Worm (Caenorhabditis elegans) whole organism, young adult: Measurements from ENCODE around the gene ZK899.5.

Source experiments
- B0035.1 ChIP-seq: sonication (generic microtip); optimal IDR thresholded peaks from 2 replicates; lab custom pipeline; 2016; ENCODE audit warnings: missing genetic modification characterization, mild to moderate bottlenecking, missing compliant biosample characterization, missing genotype, missing genetic modification reagents
- B0261.1 ChIP-seq: sonication (generic microtip); optimal IDR thresholded peaks from 2 replicates; lab custom pipeline; 2016; ENCODE audit warnings: mild to moderate bottlenecking, missing genetic modification characterization, moderate library complexity, missing compliant biosample characterization
- B0336.3 ChIP-seq: fragments of 200-800 bp; sonication (Bioruptor generic); IDR thresholded peaks from 2 replicates; pipeline ENCODE4 v1.3.6; 2022; ENCODE audit warnings: missing genetic modification characterization, missing compliant biosample characterization
- C17E4.6 ChIP-seq: fragments of 200-800 bp; sonication (Bioruptor generic); IDR thresholded peaks from 2 replicates; pipeline ENCODE4 v1.3.6; 2022; ENCODE audit warnings: missing genetic modification reagents, missing genetic modification characterization, missing compliant biosample characterization
- D2030.7 ChIP-seq: fragments of 200-800 bp; sonication (Bioruptor generic); IDR thresholded peaks from 2 replicates; pipeline ENCODE4 v1.3.6; 2022; ENCODE audit warnings: missing genetic modification reagents, missing genetic modification characterization, missing compliant biosample characterization
- F22D6.2 ChIP-seq: sonication (generic microtip); optimal IDR thresholded peaks from 2 replicates; lab custom pipeline; 2016; ENCODE audit warnings: mild to moderate bottlenecking, missing genetic modification characterization, missing compliant biosample characterization
- F23B12.7 ChIP-seq: sonication (generic microtip); optimal IDR thresholded peaks from 2 replicates; lab custom pipeline; 2017; ENCODE audit warnings: missing genetic modification characterization, mild to moderate bottlenecking, missing compliant biosample characterization, antibody characterized with exemption, moderate library complexity; ENCODE audit not compliant: insufficient read depth
- F37B4.10 ChIP-seq: fragments of 200-800 bp; sonication (Bioruptor generic); IDR thresholded peaks from 2 replicates; pipeline ENCODE4 v1.3.6; 2022; ENCODE audit warnings: missing genetic modification characterization, missing compliant biosample characterization
- F39B2.1 ChIP-seq: fragments of 200-800 bp; sonication (Bioruptor generic); IDR thresholded peaks from 2 replicates; pipeline ENCODE4 v1.3.6; 2022; ENCODE audit warnings: missing genetic modification reagents, missing genetic modification characterization, missing compliant biosample characterization
- F57A8.1 ChIP-seq: fragments of 200-800 bp; sonication (Bioruptor generic); optimal IDR thresholded peaks from 2 replicates; lab custom pipeline; 2018; ENCODE audit warnings: mild to moderate bottlenecking, missing genetic modification characterization, moderate library complexity, missing compliant biosample characterization
- K11D2.4 ChIP-seq: fragments of 200-800 bp; sonication (Bioruptor generic); IDR thresholded peaks from 2 replicates; pipeline ENCODE4 v1.3.6; 2022; ENCODE audit warnings: missing genetic modification reagents, missing genetic modification characterization, missing compliant biosample characterization
- T26A5.8 ChIP-seq: sonication (generic microtip); optimal IDR thresholded peaks from 2 replicates; lab custom pipeline; 2016; ENCODE audit warnings: missing genetic modification characterization, missing compliant biosample characterization
- Y53G8AR.9 ChIP-seq: fragments of 200-800 bp; sonication (Bioruptor generic); conservative IDR thresholded peaks from 2 replicates; pipeline ENCODE4 v1.3.6; 2022; ENCODE audit warnings: missing genetic modification reagents, missing genetic modification characterization, missing compliant biosample characterization
- ZK185.1 ChIP-seq: sonication (generic microtip); optimal IDR thresholded peaks from 2 replicates; lab custom pipeline; 2016; ENCODE audit warnings: mild to moderate bottlenecking, missing genetic modification characterization, missing compliant biosample characterization; ENCODE audit not compliant: poor library complexity, severe bottlenecking
- ama-1 ChIP-seq, 3 experiments: fragments of 150-350 bp in 1 of 3; sonication (generic microtip) in 2 of 3; optimal IDR thresholded peaks; 2 replicates each; lab custom pipeline; 2014 to 2018; ENCODE audit warnings: missing biosample characterization in 2 of 3, missing genetic modification characterization in 2 of 3, missing genetic modification reagents in 2 of 3
- athp-1 ChIP-seq: sonication (generic microtip); optimal IDR thresholded peaks from 2 replicates; lab custom pipeline; 2017; ENCODE audit warnings: mild to moderate bottlenecking, missing genetic modification characterization, missing compliant biosample characterization
- attf-3 ChIP-seq: fragments of 200-800 bp; sonication (Bioruptor generic); conservative IDR thresholded peaks from 2 replicates; pipeline ENCODE4 v1.3.6; 2022; ENCODE audit warnings: missing genetic modification reagents, missing genetic modification characterization, missing compliant biosample characterization
- attf-5 ChIP-seq: fragments of 200-800 bp; sonication (Bioruptor generic); optimal IDR thresholded peaks from 2 replicates; lab custom pipeline; 2018; ENCODE audit warnings: mild to moderate bottlenecking, missing genetic modification characterization, missing compliant biosample characterization
- attf-6 ChIP-seq: fragments of 200-800 bp; sonication (Bioruptor generic); IDR thresholded peaks from 2 replicates; pipeline ENCODE4 v1.3.6; 2022; ENCODE audit warnings: missing genetic modification reagents, missing genetic modification characterization, missing compliant biosample characterization
- ceh-58 ChIP-seq: fragments of 200-800 bp; sonication (Bioruptor generic); IDR thresholded peaks from 2 replicates; pipeline ENCODE4 v1.3.6; 2022; ENCODE audit warnings: missing genetic modification characterization, missing compliant biosample characterization
- die-1 ChIP-seq: sonication (generic microtip); optimal IDR thresholded peaks from 2 replicates; lab custom pipeline; 2016; ENCODE audit warnings: missing genotype, mild to moderate bottlenecking, missing genetic modification characterization, missing compliant biosample characterization
- dpff-1 ChIP-seq: sonication (generic microtip); optimal IDR thresholded peaks from 2 replicates; lab custom pipeline; 2017; ENCODE audit warnings: mild to moderate bottlenecking, missing genetic modification characterization, missing compliant biosample characterization
- efl-1 ChIP-seq: fragments of 150-350 bp; optimal IDR thresholded peaks from 2 replicates; lab custom pipeline; 2014; ENCODE audit warnings: missing biosample characterization, missing genetic modification reagents, missing genetic modification characterization
- egl-18 ChIP-seq: fragments of 200-800 bp; sonication (Bioruptor generic); IDR thresholded peaks from 2 replicates; pipeline ENCODE4 v1.3.6; 2022; ENCODE audit warnings: missing genetic modification reagents, missing genetic modification characterization, missing compliant biosample characterization
- egl-44 ChIP-seq: fragments of 200-800 bp; sonication (Bioruptor generic); IDR thresholded peaks from 2 replicates; pipeline ENCODE4 v1.3.6; 2022; ENCODE audit warnings: missing genetic modification reagents, missing genetic modification characterization, missing compliant biosample characterization
- him-1 ChIP-seq: sonication (generic microtip); optimal IDR thresholded peaks from 2 replicates; lab custom pipeline; 2016; ENCODE audit warnings: missing genotype, missing genetic modification reagents, missing genetic modification characterization, missing compliant biosample characterization
- hmg-1.2 ChIP-seq: fragments of 200-800 bp; sonication (Bioruptor generic); IDR thresholded peaks from 2 replicates; pipeline ENCODE4 v1.3.6; 2022; ENCODE audit warnings: missing genetic modification reagents, missing genetic modification characterization, missing compliant biosample characterization
- hmg-20 ChIP-seq: fragments of 200-800 bp; sonication (Bioruptor generic); IDR thresholded peaks from 2 replicates; pipeline ENCODE4 v1.3.6; 2022; ENCODE audit warnings: missing genetic modification reagents, missing genetic modification characterization, missing compliant biosample characterization
- hsf-1 ChIP-seq: fragments of 200-800 bp; sonication (Bioruptor generic); IDR thresholded peaks from 2 replicates; pipeline ENCODE4 v1.3.6; 2022; ENCODE audit warnings: missing genetic modification reagents, missing genetic modification characterization, missing compliant biosample characterization
- madf-6 ChIP-seq: fragments of 200-800 bp; sonication (Bioruptor generic); IDR thresholded peaks from 2 replicates; pipeline ENCODE4 v1.3.6; 2022; ENCODE audit warnings: missing genetic modification reagents, missing genetic modification characterization, missing compliant biosample characterization
- mcd-1 ChIP-seq: fragments of 200-800 bp; sonication (Bioruptor generic); IDR thresholded peaks from 2 replicates; pipeline ENCODE4 v1.3.6; 2022; ENCODE audit warnings: missing genetic modification reagents, missing genetic modification characterization, missing compliant biosample characterization
- mel-28 ChIP-seq: sonication (generic microtip); optimal IDR thresholded peaks from 2 replicates; lab custom pipeline; 2016; ENCODE audit warnings: borderline replicate concordance, mild to moderate bottlenecking, missing genetic modification characterization, missing compliant biosample characterization
- mxl-1 ChIP-seq: sonication (generic microtip); optimal IDR thresholded peaks from 2 replicates; lab custom pipeline; 2016; ENCODE audit warnings: missing genetic modification characterization, missing compliant biosample characterization
- pha-4 ChIP-seq: fragments of 150-350 bp; sonication (generic microtip); optimal IDR thresholded peaks from 2 replicates; lab custom pipeline; 2014; ENCODE audit warnings: missing biosample characterization, missing genetic modification reagents, missing genetic modification characterization
- zfh-2 ChIP-seq: fragments of 200-800 bp; sonication (Bioruptor generic); conservative IDR thresholded peaks from 2 replicates; pipeline ENCODE4 v1.3.6; 2022; ENCODE audit warnings: missing genetic modification reagents, missing genetic modification characterization, missing compliant biosample characterization
- ztf-25 ChIP-seq: fragments of 200-800 bp; sonication (Bioruptor generic); IDR thresholded peaks from 2 replicates; pipeline ENCODE4 v1.3.6; 2022; ENCODE audit warnings: missing genetic modification reagents, missing genetic modification characterization, missing compliant biosample characterization
- ztf-6 ChIP-seq: fragments of 200-800 bp; sonication (Bioruptor generic); IDR thresholded peaks from 2 replicates; pipeline ENCODE4 v1.3.6; 2022; ENCODE audit warnings: missing genetic modification reagents, missing genetic modification characterization, missing compliant biosample characterization

ZK899.5 gene

ce11 chrX:9483754-9484153 lies 23.0 kb upstream of the ZK899.5 start:
- no peak for TF ChIP-seq C17E4.6 (GFP tag; lab: Robert Waterston, UW)
- no peak for TF ChIP-seq B0035.1 (tag; lab: Kevin White, UChicago)
- TF ChIP-seq F57A8.1 (GFP tag; lab: Kevin White, UChicago): no peak
- no peak for TF ChIP-seq zfh-2 (GFP tag; lab: Robert Waterston, UW)
- no peak for TF ChIP-seq madf-6
- TF ChIP-seq mcd-1 (GFP tag; lab: Robert Waterston, UW): no peak
- no peak for TF ChIP-seq hmg-20
- TF ChIP-seq hsf-1 (GFP tag; lab: Robert Waterston, UW): no peak
- TF ChIP-seq attf-6: no peak
- no peak for TF ChIP-seq pha-4
- no peak for TF ChIP-seq attf-5 (GFP tag; lab: Kevin White, UChicago)
- no peak for TF ChIP-seq dpff-1
- no peak for TF ChIP-seq ztf-6 (GFP tag; lab: Robert Waterston, UW)
- no peak for TF ChIP-seq attf-3
- no peak for TF ChIP-seq F39B2.1 (GFP tag; lab: Robert Waterston, UW)
- TF ChIP-seq ceh-58 (GFP tag; lab: Robert Waterston, UW): no peak

ce11 chrX:9476752-9477151 lies 16.0 kb upstream of the ZK899.5 start:
- TF ChIP-seq ama-1 (optimal IDR thresholded peaks at IDR 0.05; lab: Kevin White, UChicago) (no peak), ama-1 (GFP tag; optimal IDR thresholded peaks at IDR 0.05; lab: Kevin White, UChicago) (no peak), die-1 (tag; lab: Kevin White, UChicago) (no peak), egl-18 (GFP tag; lab: Robert Waterston, UW) (no peak), B0336.3 (GFP tag; lab: Robert Waterston, UW) (no peak), mxl-1 (tag; lab: Kevin White, UChicago) (no peak), F22D6.2 (no peak), madf-6 (no peak), athp-1 (tag; lab: Kevin White, UChicago) (no peak), B0261.1 (tag; lab: Kevin White, UChicago) (no peak)

- no peak for TF ChIP-seq F22D6.2
- no peak for TF ChIP-seq F23B12.7 (tag; lab: Kevin White, UChicago)
- TF ChIP-seq mel-28 (tag; lab: Kevin White, UChicago): no peak
- no peak for TF ChIP-seq Y53G8AR.9 (GFP tag; lab: Robert Waterston, UW)
- TF ChIP-seq egl-44 (GFP tag; lab: Robert Waterston, UW): no peak
- no peak for TF ChIP-seq T26A5.8 (tag; lab: Kevin White, UChicago)
- no peak for TF ChIP-seq K11D2.4 (GFP tag; lab: Robert Waterston, UW)
- TF ChIP-seq D2030.7 (GFP tag; lab: Robert Waterston, UW): no peak
- no peak for TF ChIP-seq ztf-25
- TF ChIP-seq efl-1: no peak
- TF ChIP-seq him-1 (tag; lab: Kevin White, UChicago): no peak
- TF ChIP-seq hmg-1.2 (GFP tag; lab: Robert Waterston, UW): no peak
- no peak for TF ChIP-seq F37B4.10 (GFP tag; lab: Robert Waterston, UW)
- TF ChIP-seq ZK185.1: no peak
Observed at ce11 chrX:9472170-9472569, 11.4 kb upstream of the ZK899.5 start, which contains the start of gene gap-2. gap-2 (plus strand) TSS chrX:9472470.
